Fruit fly (Drosophila melanogaster) whole organism, prepupa: Measurements from ENCODE around the gene CG4691.

Experiments used
- CG34406 ChIP-seq: fragments of 200-800 bp; sonication (Bioruptor generic); optimal IDR thresholded peaks from 3 replicates; lab custom pipeline; 2016; ENCODE audit warnings: missing biosample characterization, missing genetic modification characterization
- CG7368 ChIP-seq: fragments of 200-800 bp; sonication (Bioruptor generic); optimal IDR thresholded peaks from 3 replicates; lab custom pipeline; 2016; ENCODE audit warnings: missing biosample characterization, missing genetic modification characterization
- cyc ChIP-seq: fragments of 200-800 bp; sonication (Bioruptor generic); optimal IDR thresholded peaks from 3 replicates; lab custom pipeline; 2016; ENCODE audit warnings: missing biosample characterization, missing genetic modification characterization
- eg ChIP-seq: fragments of 200-800 bp; sonication (Bioruptor generic); IDR thresholded peaks from 3 replicates; pipeline ENCODE4 v1.3.6; 2022; ENCODE audit warnings: missing biosample characterization, missing genetic modification characterization

DNA sequence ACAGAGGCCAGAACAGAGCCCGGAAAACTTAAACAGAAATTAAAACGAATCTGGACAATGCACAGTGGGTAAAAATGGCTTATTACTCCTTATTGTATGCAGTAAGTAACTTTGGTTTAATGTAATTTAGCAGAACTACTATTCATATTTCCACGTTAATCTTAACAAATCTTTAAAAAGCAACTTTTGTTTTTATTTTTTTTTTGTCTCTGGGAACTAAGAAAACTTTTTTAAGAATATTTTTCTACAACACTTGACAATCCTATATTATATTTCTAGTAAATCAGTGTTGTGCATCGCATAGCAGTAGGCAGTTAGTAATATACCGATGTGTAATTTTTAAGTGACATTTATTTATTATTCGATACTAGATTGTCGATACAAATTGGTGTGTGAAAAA is 5.0 kb downstream of the CG4691 start, which contains the start of gene CG4701:
- no peak for TF ChIP-seq CG7368 (GFP tag; lab: Kevin White, UChicago)
- TF ChIP-seq CG34406 (GFP tag; lab: Kevin White, UChicago) = no peak
- no peak for TF ChIP-seq cyc (GFP tag; lab: Kevin White, UChicago)
- no peak for TF ChIP-seq eg
